ENCODE assay signal across 4 worm cellular contexts in genomic region chrIV:2841260-2841659, ce11.
TF ChIP-seq lines count a peak whose summit lies in the region.

Gene clec-83, minus strand, starts transcription at chrIV:2841472.

TF ChIP-seq in whole organism, L2 larva, 48 proteins besides CTCF, POLR2A, EP300 and RAD21:
- TF ChIP-seq fos-1 (tag; optimal IDR thresholded peaks at IDR 0.05; lab: Kevin White, UChicago) (peak; percentile 39), elt-1 (tag; optimal IDR thresholded peaks at IDR 0.05; lab: Kevin White, UChicago) (no peak)

TF ChIP-seq in whole organism, L3 larva, 47 proteins besides CTCF, POLR2A, EP300 and RAD21:
- TF ChIP-seq nhr-77 (tag; optimal IDR thresholded peaks at IDR 0.05; lab: Kevin White, UChicago) = no peak
- peak; percentile 28 for TF ChIP-seq pha-4 (tag; optimal IDR thresholded peaks at IDR 0.05; lab: Kevin White, UChicago)
- peak; percentile 55 for TF ChIP-seq elt-2 (tag; optimal IDR thresholded peaks at IDR 0.05; lab: Kevin White, UChicago)
- no peak for TF ChIP-seq nhr-25 (tag; optimal IDR thresholded peaks at IDR 0.05; lab: Kevin White, UChicago)
- peak; percentile 27 for TF ChIP-seq pqm-1 (tag; optimal IDR thresholded peaks at IDR 0.05; lab: Kevin White, UChicago)

TF ChIP-seq in whole organism, L4 larva, 104 proteins besides CTCF, POLR2A, EP300 and RAD21:
- TF ChIP-seq hlh-11 (tag; optimal IDR thresholded peaks at IDR 0.05; lab: Kevin White, UChicago) = peak; percentile 11
- TF ChIP-seq dve-1 (tag; optimal IDR thresholded peaks at IDR 0.05; lab: Kevin White, UChicago; ENCODE audit: insufficient read depth) = peak; percentile 29
- peak; percentile 55 for TF ChIP-seq dmd-6 (GFP tag; IDR thresholded peaks at IDR 0.05; lab: Robert Waterston, UW)
- TF ChIP-seq rbr-2 (tag; optimal IDR thresholded peaks at IDR 0.05; lab: Kevin White, UChicago) = no peak
- peak; percentile 82 for TF ChIP-seq nhr-28 (tag; optimal IDR thresholded peaks at IDR 0.05; lab: Kevin White, UChicago)
- TF ChIP-seq jun-1 (tag; optimal IDR thresholded peaks at IDR 0.05; lab: Kevin White, UChicago) = no peak
- peak; percentile 58 for TF ChIP-seq pqm-1 (tag; optimal IDR thresholded peaks at IDR 0.05; lab: Kevin White, UChicago)
- no peak for TF ChIP-seq fkh-10 (GFP tag; optimal IDR thresholded peaks at IDR 0.05; lab: Kevin White, UChicago)
- TF ChIP-seq ctbp-1 (GFP tag; IDR thresholded peaks at IDR 0.05; lab: Robert Waterston, UW) = no peak
- TF ChIP-seq nhr-77 (tag; optimal IDR thresholded peaks at IDR 0.05; lab: Kevin White, UChicago) = peak; percentile 19
- TF ChIP-seq mdt-29 (GFP tag; IDR thresholded peaks at IDR 0.05; lab: Robert Waterston, UW) = no peak
- no peak for TF ChIP-seq daf-12 (tag; optimal IDR thresholded peaks at IDR 0.05; lab: Kevin White, UChicago)
- no peak for TF ChIP-seq snpc-1.2 (GFP tag; IDR thresholded peaks at IDR 0.05; lab: Robert Waterston, UW)
- TF ChIP-seq lin-1 (GFP tag; IDR thresholded peaks at IDR 0.05; lab: Robert Waterston, UW) = no peak
- TF ChIP-seq fos-1 (tag; optimal IDR thresholded peaks at IDR 0.05; lab: Kevin White, UChicago) = no peak
- no peak for TF ChIP-seq tra-1 (GFP tag; IDR thresholded peaks at IDR 0.05; lab: Robert Waterston, UW)
- no peak for TF ChIP-seq lim-7 (GFP tag; IDR thresholded peaks at IDR 0.05; lab: Robert Waterston, UW)
- TF ChIP-seq lsy-2 (tag; optimal IDR thresholded peaks at IDR 0.05; lab: Kevin White, UChicago) = no peak
- no peak for TF ChIP-seq T26A8.4 (GFP tag; IDR thresholded peaks at IDR 0.05; lab: Robert Waterston, UW)
- TF ChIP-seq F49E8.2 (tag; optimal IDR thresholded peaks at IDR 0.05; lab: Kevin White, UChicago; ENCODE audit: borderline replicate concordance) = no peak
- TF ChIP-seq zfp-2 (tag; optimal IDR thresholded peaks at IDR 0.05; lab: Kevin White, UChicago) = no peak
- no peak for TF ChIP-seq nhr-25 (tag; optimal IDR thresholded peaks at IDR 0.05; lab: Kevin White, UChicago; ENCODE audit: borderline replicate concordance, insufficient read depth)
- TF ChIP-seq spr-1 (tag; optimal IDR thresholded peaks at IDR 0.05; lab: Kevin White, UChicago) = no peak
- TF ChIP-seq mdl-1 (tag; optimal IDR thresholded peaks at IDR 0.05; lab: Kevin White, UChicago) = no peak
- no peak for TF ChIP-seq nhr-11 (tag; optimal IDR thresholded peaks at IDR 0.05; lab: Kevin White, UChicago)
- no peak for TF ChIP-seq daf-16 (GFP tag; optimal IDR thresholded peaks at IDR 0.05; lab: Kevin White, UChicago)
- peak; percentile 45 for TF ChIP-seq daf-16 (tag; optimal IDR thresholded peaks at IDR 0.05; lab: Kevin White, UChicago)
- no peak for TF ChIP-seq hif-1 (tag; optimal IDR thresholded peaks at IDR 0.05; lab: Kevin White, UChicago)
- TF ChIP-seq php-3 (GFP tag; IDR thresholded peaks at IDR 0.05; lab: Robert Waterston, UW) = peak; percentile 37; the same call in 1 of the 2 replicates
- no peak for TF ChIP-seq arid-1 (GFP tag; conservative IDR thresholded peaks at IDR 0.05; lab: Robert Waterston, UW)
- no peak for TF ChIP-seq pha-4 (GFP tag; IDR thresholded peaks at IDR 0.05; lab: Robert Waterston, UW)
- TF ChIP-seq pha-4 (tag; optimal IDR thresholded peaks at IDR 0.05; lab: Kevin White, UChicago) = no peak
- no peak for TF ChIP-seq saeg-2 (GFP tag; IDR thresholded peaks at IDR 0.05; lab: Robert Waterston, UW)
- TF ChIP-seq dmd-9 (GFP tag; IDR thresholded peaks at IDR 0.05; lab: Robert Waterston, UW) = no peak
- no peak for TF ChIP-seq dpl-1 (GFP tag; optimal IDR thresholded peaks at IDR 0.05; lab: Kevin White, UChicago)

TF ChIP-seq in whole organism, young adult, 124 proteins besides CTCF, POLR2A, EP300 and RAD21:
- TF ChIP-seq hlh-26 (GFP tag; conservative IDR thresholded peaks at IDR 0.05; lab: Robert Waterston, UW) (no peak), ceh-58 (GFP tag; IDR thresholded peaks at IDR 0.05; lab: Robert Waterston, UW) (no peak), zfh-2 (GFP tag; conservative IDR thresholded peaks at IDR 0.05; lab: Robert Waterston, UW) (no peak), nhr-80 (tag; optimal IDR thresholded peaks at IDR 0.05; lab: Kevin White, UChicago) (peak; percentile 62), ztf-25 (GFP tag; IDR thresholded peaks at IDR 0.05; lab: Robert Waterston, UW) (no peak)
